Fruit fly (Drosophila melanogaster) whole organism, wandering third instar larva: ENCODE results near the gene snu.
A peak's percentile ranks its signal among the peaks of the same experiment; 100 is the strongest.

ENCODE experiments used
- CG32264 ChIP-seq: fragments of 200-800 bp; sonication (Bioruptor generic); optimal IDR thresholded peaks from 2 replicates; lab custom pipeline; 2016; ENCODE audit warnings: missing biosample characterization, missing genetic modification characterization
- Dfd ChIP-seq: fragments of >200 bp; optimal IDR thresholded peaks from 2 replicates; lab custom pipeline; 2017; ENCODE audit warnings: missing biosample characterization, missing genetic modification characterization
- Dif ChIP-seq: fragments of 200-275, 200-300 bp; sonication (Bioruptor generic); optimal IDR thresholded peaks from 2 replicates; lab custom pipeline; 2018; ENCODE audit warnings: missing biosample characterization, missing genetic modification characterization; ENCODE audit not compliant: partially characterized antibody
- HLH106 ChIP-seq: fragments of 200-800 bp; optimal IDR thresholded peaks from 3 replicates; lab custom pipeline; 2019; ENCODE audit warnings: missing biosample characterization, mild to moderate bottlenecking, missing genetic modification characterization, moderate library complexity
- Hnf4 ChIP-seq: fragments of 200-800 bp; sonication (Bioruptor generic); optimal IDR thresholded peaks from 2 replicates; lab custom pipeline; 2016; ENCODE audit warnings: missing biosample characterization, mild to moderate bottlenecking, missing genetic modification characterization
- Hr83 ChIP-seq: fragments of 200-300 bp; sonication (Bioruptor generic); optimal IDR thresholded peaks from 2 replicates; lab custom pipeline; 2016; ENCODE audit warnings: missing biosample characterization, mild to moderate bottlenecking, missing genetic modification characterization, moderate library complexity; ENCODE audit not compliant: poor library complexity, severe bottlenecking
- Jra ChIP-seq: sonication (Bioruptor generic); optimal IDR thresholded peaks from 2 replicates; lab custom pipeline; 2016; ENCODE audit warnings: missing biosample characterization, missing genetic modification characterization
- Mio ChIP-seq: sonication (Bioruptor generic); optimal IDR thresholded peaks from 2 replicates; lab custom pipeline; 2016; ENCODE audit warnings: missing biosample characterization, missing genetic modification characterization
- Myc ChIP-seq: fragments of >200 bp; optimal IDR thresholded peaks from 2 replicates; lab custom pipeline; 2017
- N ChIP-seq: fragments of >200 bp; optimal IDR thresholded peaks from 2 replicates; lab custom pipeline; 2018; ENCODE audit warnings: missing biosample characterization, missing external identifiers, missing genetic modification characterization
- Rel ChIP-seq, 2 experiments: fragments of 200-800 bp; sonication (Bioruptor generic) in 1 of 2; optimal IDR thresholded peaks; 2 replicates in 1 of 2; 3 replicates in 1 of 2; lab custom pipeline; 2016 to 2019; ENCODE audit warnings: mild to moderate bottlenecking in 2 of 2, missing biosample characterization in 2 of 2, missing genetic modification characterization in 2 of 2, moderate library complexity in 1 of 2
- Sp1 ChIP-seq: fragments of 200-800 bp; sonication (Bioruptor generic); optimal IDR thresholded peaks from 3 replicates; lab custom pipeline; 2019; ENCODE audit warnings: missing biosample characterization, mild to moderate bottlenecking, missing genetic modification characterization, moderate library complexity
- Vsx2 ChIP-seq: fragments of 200-300, 225-300 bp; sonication (Bioruptor generic); optimal IDR thresholded peaks from 2 replicates; lab custom pipeline; 2018; ENCODE audit warnings: missing biosample characterization, missing genetic modification characterization; ENCODE audit not compliant: partially characterized antibody
- br ChIP-seq: fragments of 200-800 bp; sonication (Bioruptor generic); optimal IDR thresholded peaks from 2 replicates; lab custom pipeline; 2016; ENCODE audit warnings: missing biosample characterization, missing genetic modification characterization
- brk ChIP-seq: fragments of 200-800 bp; sonication (Bioruptor generic); optimal IDR thresholded peaks from 2 replicates; lab custom pipeline; 2016; ENCODE audit warnings: missing biosample characterization, mild to moderate bottlenecking, missing genetic modification characterization
- dmrt93B ChIP-seq: fragments of 200-800 bp; sonication (Bioruptor generic); optimal IDR thresholded peaks from 2 replicates; lab custom pipeline; 2018; ENCODE audit warnings: missing biosample characterization, mild to moderate bottlenecking, missing genetic modification characterization
- dsf ChIP-seq: sonication (Bioruptor generic); optimal IDR thresholded peaks from 2 replicates; lab custom pipeline; 2016; ENCODE audit warnings: missing biosample characterization, missing genetic modification characterization, borderline replicate concordance
- ey ChIP-seq: fragments of 200-800 bp; sonication (Bioruptor generic); optimal IDR thresholded peaks from 2 replicates; lab custom pipeline; 2016; ENCODE audit warnings: missing biosample characterization, missing genetic modification characterization
- foxo ChIP-seq, 2 experiments: fragments of 200-800 bp; sonication (Bioruptor generic); optimal IDR thresholded peaks; 2 replicates in 1 of 2; 3 replicates in 1 of 2; lab custom pipeline; 2016 to 2017; ENCODE audit warnings: missing biosample characterization in 2 of 2, missing genetic modification characterization in 2 of 2
- fru ChIP-seq: fragments of 200-800 bp; sonication (Bioruptor generic); optimal IDR thresholded peaks from 3 replicates; lab custom pipeline; 2016; ENCODE audit warnings: missing biosample characterization, mild to moderate bottlenecking, missing genetic modification characterization
- h ChIP-seq: fragments of 200-800 bp; sonication (Bioruptor generic); optimal IDR thresholded peaks from 3 replicates; lab custom pipeline; 2016; ENCODE audit warnings: missing biosample characterization, mild to moderate bottlenecking, missing genetic modification characterization
- jim ChIP-seq: fragments of 175-275, 200-325 bp; sonication (Bioruptor generic); optimal IDR thresholded peaks from 2 replicates; lab custom pipeline; 2016; ENCODE audit warnings: missing biosample characterization, mild to moderate bottlenecking, missing genetic modification characterization
- lola ChIP-seq: fragments of >200 bp; optimal IDR thresholded peaks from 2 replicates; lab custom pipeline; 2017; ENCODE audit warnings: missing biosample characterization, missing genetic modification characterization
- pan ChIP-seq: fragments of >200 bp; optimal IDR thresholded peaks from 2 replicates; lab custom pipeline; 2017
- sage ChIP-seq: fragments of 200-800 bp; sonication (Bioruptor generic); optimal IDR thresholded peaks from 2 replicates; lab custom pipeline; 2016; ENCODE audit warnings: missing biosample characterization, mild to moderate bottlenecking, missing genetic modification characterization
- sv ChIP-seq: fragments of 200-800 bp; sonication (Bioruptor generic); optimal IDR thresholded peaks from 3 replicates; lab custom pipeline; 2016; ENCODE audit warnings: missing biosample characterization, missing genetic modification characterization
- tai ChIP-seq: sonication (Bioruptor generic); optimal IDR thresholded peaks from 2 replicates; lab custom pipeline; 2016; ENCODE audit warnings: missing biosample characterization, missing genetic modification characterization
- usp ChIP-seq: fragments of >200 bp; optimal IDR thresholded peaks from 2 replicates; lab custom pipeline; 2017; ENCODE audit warnings: missing biosample characterization, missing genetic modification characterization
- woc ChIP-seq: sonication (Bioruptor generic); optimal IDR thresholded peaks from 2 replicates; lab custom pipeline; 2016; ENCODE audit warnings: missing biosample characterization, mild to moderate bottlenecking, missing genetic modification characterization

Gene snu

dm6 chr3R:28677527-28678134, 2.8 kb downstream of the snu start (continued):
- TF ChIP-seq Myc = no peak
- no peak for TF ChIP-seq woc (GFP tag; lab: Kevin White, UChicago)
- peak; percentile 54 for TF ChIP-seq brk
- TF ChIP-seq dmrt93B (GFP tag; lab: Kevin White, UChicago) = no peak

dm6 chr3R:28679583-28679982, 4.7 kb downstream of the snu start:
- TF ChIP-seq tai (GFP tag; lab: Kevin White, UChicago) = no peak
- TF ChIP-seq Mio (GFP tag; lab: Kevin White, UChicago) = no peak
- TF ChIP-seq Vsx2 (GFP tag; lab: Kevin White, UChicago) = no peak
- no peak for TF ChIP-seq Hnf4 (GFP tag; lab: Kevin White, UChicago)
- no peak for TF ChIP-seq N (GFP tag; lab: Kevin White, UChicago)
- no peak for TF ChIP-seq Hr83 (GFP tag; lab: Kevin White, UChicago)
- no peak for TF ChIP-seq Jra (GFP tag; lab: Kevin White, UChicago)
- no peak for TF ChIP-seq dmrt93B (GFP tag; lab: Kevin White, UChicago)
- TF ChIP-seq sv (GFP tag; lab: Kevin White, UChicago) = no peak
- no peak for TF ChIP-seq h (GFP tag; lab: Kevin White, UChicago)
- no peak for TF ChIP-seq lola (GFP tag; lab: Kevin White, UChicago)
- no peak for TF ChIP-seq HLH106 (tag; lab: Kevin White, UChicago)
- TF ChIP-seq Sp1 (GFP tag; lab: Kevin White, UChicago) = no peak

dm6 chr3R:28681834-28682464, 7.1 kb downstream of the snu start:
- TF ChIP-seq usp (GFP tag; lab: Kevin White, UChicago) (no peak), Dif (GFP tag; lab: Kevin White, UChicago) (peak; percentile 19), fru (GFP tag; lab: Kevin White, UChicago) (peak; percentile 23), Rel (GFP tag; optimal IDR thresholded peaks at IDR 0.05; lab: Kevin White, UChicago) (no peak), Rel (tag; optimal IDR thresholded peaks at IDR 0.05; lab: Kevin White, UChicago) (peak; percentile 97)

- no peak for TF ChIP-seq Mio (GFP tag; lab: Kevin White, UChicago)
- TF ChIP-seq fru (GFP tag; lab: Kevin White, UChicago) = no peak
- TF ChIP-seq Hr83 (GFP tag; lab: Kevin White, UChicago) = no peak
- no peak for TF ChIP-seq Rel (GFP tag; optimal IDR thresholded peaks at IDR 0.05; lab: Kevin White, UChicago)
- no peak for TF ChIP-seq Rel (tag; optimal IDR thresholded peaks at IDR 0.05; lab: Kevin White, UChicago)
- TF ChIP-seq foxo (GFP tag; optimal IDR thresholded peaks at IDR 0.05; lab: Kevin White, UChicago) = no peak
- no peak for TF ChIP-seq woc (GFP tag; lab: Kevin White, UChicago)
- no peak for TF ChIP-seq Jra (GFP tag; lab: Kevin White, UChicago)
- no peak for TF ChIP-seq dsf
- no peak for TF ChIP-seq Vsx2 (GFP tag; lab: Kevin White, UChicago)
- no peak for TF ChIP-seq pan (lab: Kevin White, UChicago)
- TF ChIP-seq CG32264 (GFP tag; lab: Kevin White, UChicago) = no peak
- no peak for TF ChIP-seq jim (GFP tag; lab: Kevin White, UChicago)
- no peak for TF ChIP-seq sage (GFP tag; lab: Kevin White, UChicago)
- TF ChIP-seq Myc = no peak
- no peak for TF ChIP-seq ey (GFP tag; lab: Kevin White, UChicago)
Observed at dm6 chr3R:28685558-28685957, 10.7 kb downstream of the snu start.

- no peak for TF ChIP-seq Dfd (GFP tag; lab: Kevin White, UChicago)
- no peak for TF ChIP-seq dsf
- no peak for TF ChIP-seq Jra (GFP tag; lab: Kevin White, UChicago)
- TF ChIP-seq CG32264 (GFP tag; lab: Kevin White, UChicago) = no peak
- TF ChIP-seq ey (GFP tag; lab: Kevin White, UChicago) = no peak
- no peak for TF ChIP-seq br (GFP tag; lab: Kevin White, UChicago)
- TF ChIP-seq Hnf4 (GFP tag; lab: Kevin White, UChicago) = no peak
Observed at dm6 chr3R:28687969-28688368, 13.1 kb downstream of the snu start.
